Fruit fly (Drosophila melanogaster) whole organism, wandering third instar larva: ENCODE measurements around the gene tal-AA.

Source experiments
- Sp1 ChIP-seq: fragments of 200-800 bp; sonication (Bioruptor generic); optimal IDR thresholded peaks from 3 replicates; lab custom pipeline; 2019; ENCODE audit warnings: missing biosample characterization, mild to moderate bottlenecking, missing genetic modification characterization, moderate library complexity
- dmrt93B ChIP-seq: fragments of 200-800 bp; sonication (Bioruptor generic); optimal IDR thresholded peaks from 2 replicates; lab custom pipeline; 2018; ENCODE audit warnings: missing biosample characterization, mild to moderate bottlenecking, missing genetic modification characterization
- dsf ChIP-seq: sonication (Bioruptor generic); optimal IDR thresholded peaks from 2 replicates; lab custom pipeline; 2016; ENCODE audit warnings: missing biosample characterization, missing genetic modification characterization, borderline replicate concordance
- h ChIP-seq: fragments of 200-800 bp; sonication (Bioruptor generic); optimal IDR thresholded peaks from 3 replicates; lab custom pipeline; 2016; ENCODE audit warnings: missing biosample characterization, mild to moderate bottlenecking, missing genetic modification characterization

DNA sequence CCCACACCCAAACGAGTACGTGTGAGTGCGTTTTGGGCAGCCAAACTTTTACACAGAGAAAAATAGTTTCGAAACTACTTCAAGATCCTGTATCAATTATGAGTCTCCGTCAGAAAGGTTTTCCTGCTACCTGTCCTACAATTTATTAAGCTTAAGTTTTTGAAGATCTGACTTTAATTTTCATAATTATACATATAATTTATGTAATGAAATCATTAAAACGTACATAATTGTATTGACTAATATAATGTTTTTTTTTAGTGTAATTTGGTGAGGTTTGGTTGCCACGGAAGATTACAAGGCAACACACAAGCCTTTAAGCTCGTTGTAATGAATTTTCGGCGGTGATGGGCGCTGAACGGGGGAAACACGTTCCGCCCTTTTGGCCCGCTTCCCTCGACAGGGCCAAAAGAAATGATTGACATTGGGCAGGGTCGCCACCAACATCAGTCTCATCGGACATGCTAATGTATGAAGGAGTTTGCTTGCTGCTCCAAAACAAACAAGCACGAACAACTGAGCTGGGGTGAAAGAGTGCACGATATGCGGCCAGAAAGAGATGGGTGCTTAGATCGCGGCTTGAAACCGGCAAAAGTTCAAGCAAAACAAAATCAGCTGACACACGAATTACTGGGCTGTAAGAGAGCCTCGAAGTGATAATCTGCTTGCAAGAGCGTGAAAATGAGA, 18.8 kb upstream of the tal-AA start:
- TF ChIP-seq dsf (GFP tag; lab: Kevin White, UChicago), result no peak
- TF ChIP-seq h (GFP tag; lab: Kevin White, UChicago), result peak; percentile 28
- peak; percentile 71 for TF ChIP-seq Sp1
- TF ChIP-seq dmrt93B (GFP tag; lab: Kevin White, UChicago), result peak; percentile 57
